Fruit fly (Drosophila melanogaster): ENCODE measurements around the gene Usp30.

Gene Usp30

dm6 chrX:5884887-5885286 is 5.3 kb upstream of the Usp30 start:
- TF ChIP-seq fd85E (GFP tag; optimal IDR thresholded peaks at IDR 0.05): no peak
- no peak for TF ChIP-seq Hr38 (GFP tag; optimal IDR thresholded peaks at IDR 0.05)
- no peak for TF ChIP-seq CG6276 (GFP tag; optimal IDR thresholded peaks at IDR 0.05)
- TF ChIP-seq fkh (GFP tag; optimal IDR thresholded peaks at IDR 0.05): no peak

- TF ChIP-seq Eip75B (GFP tag; optimal IDR thresholded peaks at IDR 0.05) (no peak), vri (GFP tag; optimal IDR thresholded peaks at IDR 0.05) (peak; percentile 81)
Measured at dm6 chrX:5884294-5884693, 4.7 kb upstream of the Usp30 start.

dm6 chrX:5883394-5883793 is 3.8 kb upstream of the Usp30 start:
- TF ChIP-seq fd85E (GFP tag; optimal IDR thresholded peaks at IDR 0.05): no peak
- TF ChIP-seq CG11902 (GFP tag; optimal IDR thresholded peaks at IDR 0.05): no peak
- no peak for TF ChIP-seq CG9139 (GFP tag; optimal IDR thresholded peaks at IDR 0.05)
- TF ChIP-seq CG4318 (GFP tag; optimal IDR thresholded peaks at IDR 0.05): no peak
- no peak for TF ChIP-seq OdsH (GFP tag; optimal IDR thresholded peaks at IDR 0.05)
- peak; percentile 42 for TF ChIP-seq lz (GFP tag; optimal IDR thresholded peaks at IDR 0.05)
- no peak for TF ChIP-seq eg (GFP tag; IDR thresholded peaks at IDR 0.05)
- TF ChIP-seq ss (GFP tag; optimal IDR thresholded peaks at IDR 0.05): no peak
- TF ChIP-seq dsx (GFP tag; optimal IDR thresholded peaks at IDR 0.05; ENCODE audit: poor library complexity, severe bottlenecking): no peak
- TF ChIP-seq CG11294 (GFP tag; IDR thresholded peaks at IDR 0.05): no peak
- peak; percentile 32 for TF ChIP-seq Sox14 (GFP tag; optimal IDR thresholded peaks at IDR 0.05)
- peak; percentile 50 for TF ChIP-seq CG31627 (GFP tag; optimal IDR thresholded peaks at IDR 0.05)
- no peak for TF ChIP-seq Hr4 (GFP tag; optimal IDR thresholded peaks at IDR 0.05)
- no peak for TF ChIP-seq CG8319 (GFP tag; optimal IDR thresholded peaks at IDR 0.05)
- TF ChIP-seq CG3919 (GFP tag; optimal IDR thresholded peaks at IDR 0.05): no peak
- no peak for TF ChIP-seq Blimp-1 (GFP tag; optimal IDR thresholded peaks at IDR 0.05)
- no peak for TF ChIP-seq Sox15 (GFP tag; optimal IDR thresholded peaks at IDR 0.05)
- TF ChIP-seq dac (GFP tag; optimal IDR thresholded peaks at IDR 0.05): no peak
- no peak for TF ChIP-seq achi (GFP tag; optimal IDR thresholded peaks at IDR 0.05)
- TF ChIP-seq CG3032 (tag; optimal IDR thresholded peaks at IDR 0.05): peak; percentile 14
- no peak for TF ChIP-seq CG1621 (tag; optimal IDR thresholded peaks at IDR 0.05)
- no peak for TF ChIP-seq Lpt (GFP tag; optimal IDR thresholded peaks at IDR 0.05)
- peak; percentile 57 for TF ChIP-seq Eip78C (GFP tag)
- TF ChIP-seq CG16779 (tag; optimal IDR thresholded peaks at IDR 0.05): no peak
- TF ChIP-seq pdm3 (GFP tag; optimal IDR thresholded peaks at IDR 0.05): peak; percentile 22
- TF ChIP-seq fd59A (GFP tag; optimal IDR thresholded peaks at IDR 0.05): no peak
- peak; percentile 8 for TF ChIP-seq acj6 (GFP tag; optimal IDR thresholded peaks at IDR 0.05)
- TF ChIP-seq net (GFP tag; optimal IDR thresholded peaks at IDR 0.05): no peak
- TF ChIP-seq Ets21C (GFP tag; optimal IDR thresholded peaks at IDR 0.05): no peak
- no peak for TF ChIP-seq CG7368 (GFP tag; optimal IDR thresholded peaks at IDR 0.05)
- TF ChIP-seq CG6163 (GFP tag; IDR thresholded peaks at IDR 0.05): no peak
- TF ChIP-seq CG15336 (GFP tag; IDR thresholded peaks at IDR 0.05): no peak
- TF ChIP-seq CG32006 (GFP tag; optimal IDR thresholded peaks at IDR 0.05): no peak
- peak; percentile 45 for TF ChIP-seq Hr39 (GFP tag; optimal IDR thresholded peaks at IDR 0.05)
- TF ChIP-seq CG6854 (GFP tag; optimal IDR thresholded peaks at IDR 0.05): no peak
- peak; percentile 28 for TF ChIP-seq svp (GFP tag)
- TF ChIP-seq salr (GFP tag; optimal IDR thresholded peaks at IDR 0.05): no peak
- TF ChIP-seq CG8119 (GFP tag; IDR thresholded peaks at IDR 0.05): no peak
- no peak for TF ChIP-seq Gug (GFP tag; IDR thresholded peaks at IDR 0.05)
- no peak for TF ChIP-seq spab (GFP tag; optimal IDR thresholded peaks at IDR 0.05)
- no peak for TF ChIP-seq Eip93F (GFP tag; optimal IDR thresholded peaks at IDR 0.05)
- TF ChIP-seq vri (GFP tag; optimal IDR thresholded peaks at IDR 0.05): peak; percentile 19
- TF ChIP-seq esn (GFP tag; optimal IDR thresholded peaks at IDR 0.05): peak; percentile 31
- TF ChIP-seq Ets96B (tag; optimal IDR thresholded peaks at IDR 0.05): no peak
- TF ChIP-seq cyc (GFP tag; optimal IDR thresholded peaks at IDR 0.05): peak; percentile 55
- TF ChIP-seq Eip75B (GFP tag; optimal IDR thresholded peaks at IDR 0.05): peak; percentile 9
- no peak for TF ChIP-seq CG6276 (GFP tag; optimal IDR thresholded peaks at IDR 0.05)
